Worm (Caenorhabditis elegans) whole organism, L3 larva: ENCODE results near the gene Y6E2A.1.
"Not testable (repeated sequence)": the region's sequence is repeated elsewhere in the genome, so short reads cannot be mapped to it uniquely, and the experiment has no call there.

ENCODE experiments used
- R02D3.7 ChIP-seq: fragments of 150-350 bp; optimal IDR thresholded peaks from 2 replicates; lab custom pipeline; 2014; ENCODE audit warnings: missing biosample characterization, missing genetic modification characterization
- ZK546.5 ChIP-seq: sonication (generic microtip); optimal IDR thresholded peaks from 2 replicates; lab custom pipeline; 2017; ENCODE audit warnings: missing biosample characterization, missing genetic modification characterization
- ceh-16 ChIP-seq: sonication (generic microtip); optimal IDR thresholded peaks from 2 replicates; lab custom pipeline; 2017; ENCODE audit warnings: missing biosample characterization, missing genetic modification characterization
- ceh-28 ChIP-seq: fragments of 150-350 bp; optimal IDR thresholded peaks from 2 replicates; lab custom pipeline; 2014; ENCODE audit warnings: missing biosample characterization, missing genetic modification reagents, missing genetic modification characterization
- ceh-9 ChIP-seq: sonication (generic microtip); optimal IDR thresholded peaks from 2 replicates; lab custom pipeline; 2018; ENCODE audit warnings: missing biosample characterization, missing genetic modification characterization
- daf-12 ChIP-seq: fragments of 150-350 bp; optimal IDR thresholded peaks from 2 replicates; lab custom pipeline; 2014; ENCODE audit warnings: missing biosample characterization, missing genetic modification reagents, missing genetic modification characterization
- egl-27 ChIP-seq: sonication (generic microtip); optimal IDR thresholded peaks from 4 replicates; lab custom pipeline; 2017; ENCODE audit warnings: missing biosample characterization, missing genetic modification reagents, missing genetic modification characterization
- egl-5 ChIP-seq: fragments of 150-350 bp; optimal IDR thresholded peaks from 2 replicates; lab custom pipeline; 2017; ENCODE audit warnings: missing biosample characterization, missing genetic modification reagents, missing genetic modification characterization, inconsistent platforms
- elt-1 ChIP-seq: fragments of 150-350 bp; optimal IDR thresholded peaks from 2 replicates; lab custom pipeline; 2014; ENCODE audit warnings: missing biosample characterization, missing genetic modification characterization
- elt-2 ChIP-seq: sonication (generic microtip); optimal IDR thresholded peaks from 2 replicates; lab custom pipeline; 2016; ENCODE audit warnings: missing genetic modification reagents, mild to moderate bottlenecking, missing genetic modification characterization, missing compliant biosample characterization
- elt-3 ChIP-seq, 3 experiments: fragments of 150-350 bp in 1 of 3; sonication (generic microtip) in 2 of 3; optimal IDR thresholded peaks; 2 replicates in 2 of 3; 4 replicates in 1 of 3; lab custom pipeline; 2014 to 2017; ENCODE audit warnings: missing biosample characterization in 3 of 3, missing genetic modification characterization in 3 of 3
- fkh-10 ChIP-seq: sonication (generic microtip); optimal IDR thresholded peaks from 2 replicates; lab custom pipeline; 2017; ENCODE audit warnings: missing biosample characterization, missing genetic modification reagents, missing genetic modification characterization
- fkh-2 ChIP-seq: fragments of 150-350 bp; optimal IDR thresholded peaks from 2 replicates; lab custom pipeline; 2014; ENCODE audit warnings: missing biosample characterization, missing genetic modification reagents, missing genetic modification characterization
- hmg-11 ChIP-seq: sonication (generic microtip); optimal IDR thresholded peaks from 2 replicates; lab custom pipeline; 2016; ENCODE audit warnings: missing genetic modification characterization, missing compliant biosample characterization
- jun-1 ChIP-seq: fragments of 150-350 bp; optimal IDR thresholded peaks from 2 replicates; lab custom pipeline; 2014; ENCODE audit warnings: missing biosample characterization, missing genetic modification reagents, missing genetic modification characterization
- lin-15B ChIP-seq: fragments of 150-350 bp; optimal IDR thresholded peaks from 2 replicates; lab custom pipeline; 2014; ENCODE audit warnings: missing biosample characterization, missing genetic modification characterization
- lin-39 ChIP-seq: fragments of 150-350 bp; optimal IDR thresholded peaks from 2 replicates; lab custom pipeline; 2018; ENCODE audit warnings: missing biosample characterization, missing genetic modification reagents, missing genetic modification characterization
- lsy-12 ChIP-seq: sonication (generic microtip); optimal IDR thresholded peaks from 2 replicates; lab custom pipeline; 2016; ENCODE audit warnings: mild to moderate bottlenecking, missing genetic modification characterization, missing compliant biosample characterization
- mdl-1 ChIP-seq: fragments of 150-350 bp; optimal IDR thresholded peaks from 2 replicates; lab custom pipeline; 2014; ENCODE audit warnings: missing biosample characterization, missing genetic modification characterization
- nhr-11 ChIP-seq: fragments of 150-350 bp; optimal IDR thresholded peaks from 2 replicates; lab custom pipeline; 2014; ENCODE audit warnings: missing biosample characterization, missing genetic modification characterization
- nhr-23 ChIP-seq: fragments of 150-350 bp; optimal IDR thresholded peaks from 2 replicates; lab custom pipeline; 2014; ENCODE audit warnings: missing biosample characterization, missing genetic modification reagents, missing genetic modification characterization
- nhr-237 ChIP-seq: fragments of 150-350 bp; optimal IDR thresholded peaks from 2 replicates; lab custom pipeline; 2014; ENCODE audit warnings: missing biosample characterization, missing genetic modification characterization
- nhr-25 ChIP-seq: sonication (generic microtip); optimal IDR thresholded peaks from 2 replicates; lab custom pipeline; 2017; ENCODE audit warnings: missing biosample characterization, missing genetic modification characterization
- nhr-28 ChIP-seq: fragments of 150-350 bp; optimal IDR thresholded peaks from 2 replicates; lab custom pipeline; 2014; ENCODE audit warnings: missing biosample characterization, missing genetic modification characterization
- nhr-76 ChIP-seq: fragments of 150-350 bp; sonication (generic microtip); optimal IDR thresholded peaks from 5 replicates; lab custom pipeline; 2014; ENCODE audit warnings: missing biosample characterization, missing genetic modification characterization
- nhr-77 ChIP-seq: fragments of 150-350 bp; optimal IDR thresholded peaks from 2 replicates; lab custom pipeline; 2014; ENCODE audit warnings: missing biosample characterization, missing genetic modification characterization
- pha-4 ChIP-seq: fragments of 150-350 bp; optimal IDR thresholded peaks from 2 replicates; lab custom pipeline; 2014; ENCODE audit warnings: missing biosample characterization, missing genetic modification reagents, missing genetic modification characterization
- snpc-4 ChIP-seq: fragments of 150-350 bp; optimal IDR thresholded peaks from 2 replicates; lab custom pipeline; 2014; ENCODE audit warnings: missing biosample characterization, missing genetic modification characterization
- tbx-2 ChIP-seq: sonication (generic microtip); optimal IDR thresholded peaks from 2 replicates; lab custom pipeline; 2016; ENCODE audit warnings: mild to moderate bottlenecking, missing genetic modification characterization, missing compliant biosample characterization
- unc-39 ChIP-seq: sonication (generic microtip); optimal IDR thresholded peaks from 4 replicates; lab custom pipeline; 2017; ENCODE audit warnings: missing biosample characterization, missing genetic modification characterization
- unc-62 ChIP-seq: fragments of 150-350 bp; sonication (generic microtip); optimal IDR thresholded peaks from 4 replicates; lab custom pipeline; 2014; ENCODE audit warnings: missing biosample characterization, missing genetic modification reagents, missing genetic modification characterization
- ztf-11 ChIP-seq: fragments of 150-350 bp; optimal IDR thresholded peaks from 2 replicates; lab custom pipeline; 2014; ENCODE audit warnings: missing biosample characterization, missing genetic modification characterization
- ztf-4 ChIP-seq: fragments of 150-350 bp; optimal IDR thresholded peaks from 2 replicates; lab custom pipeline; 2014; ENCODE audit warnings: missing biosample characterization, missing genetic modification characterization

Gene Y6E2A.1

DNA sequence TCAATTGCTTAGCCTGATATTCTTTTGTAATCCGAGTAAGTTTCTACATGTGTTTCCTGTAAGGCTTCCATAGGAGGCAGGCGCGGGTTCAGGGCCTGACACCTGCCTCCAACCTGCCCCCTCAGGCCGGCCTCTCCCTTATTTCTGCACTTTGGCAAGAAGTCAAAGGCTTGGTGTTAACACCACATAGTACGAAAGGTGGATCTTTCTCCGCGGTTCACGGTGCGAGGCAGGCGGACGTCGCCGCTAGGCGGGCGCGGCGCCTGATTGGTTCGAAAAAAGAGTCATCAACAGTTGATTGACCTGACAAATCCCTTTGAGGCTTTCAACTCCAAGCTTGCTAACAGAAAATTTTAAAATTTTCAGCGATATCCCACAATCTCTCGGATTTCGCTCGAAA, 35.4 kb downstream of the Y6E2A.1 start:
- no peak for TF ChIP-seq lsy-12 (tag; lab: Kevin White, UChicago)
- TF ChIP-seq fkh-2 (tag; lab: Kevin White, UChicago): no peak
- TF ChIP-seq jun-1: no peak
- no peak for TF ChIP-seq nhr-28 (tag; lab: Kevin White, UChicago)
- no peak for TF ChIP-seq lin-39 (tag; lab: Kevin White, UChicago)
- TF ChIP-seq nhr-25: no peak
- TF ChIP-seq, all 47 proteins: peak for 0

DNA sequence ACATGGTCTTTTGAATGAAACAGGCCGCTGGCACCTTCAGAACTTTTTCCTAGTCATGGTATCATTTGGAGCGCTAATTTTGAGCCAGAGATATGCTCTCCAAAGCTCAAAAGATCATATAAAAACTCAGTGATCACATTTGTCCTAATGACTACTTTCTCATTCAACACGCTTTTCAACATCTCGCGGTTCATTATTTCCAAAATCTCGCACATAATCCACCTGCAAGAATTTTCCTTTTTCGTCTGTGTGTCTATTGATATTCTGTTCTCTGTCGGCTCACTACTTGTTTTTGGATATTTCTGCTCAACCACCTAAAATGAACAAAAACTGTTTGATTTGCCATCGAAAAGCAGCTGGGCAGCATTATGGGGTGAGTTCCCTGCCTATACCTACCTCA, 36.6 kb downstream of the Y6E2A.1 start, which contains the start of gene nhr-51:
Gene nhr-51, plus strand, starts transcription at position 301 of the 400 bp plus-strand sequence.
- TF ChIP-seq elt-1 (tag; lab: Kevin White, UChicago): no peak
- TF ChIP-seq snpc-4: no peak
- TF ChIP-seq ztf-4 (tag; lab: Kevin White, UChicago): no peak
- no peak for TF ChIP-seq daf-12 (tag; lab: Kevin White, UChicago)
- TF ChIP-seq elt-2: no peak
- TF ChIP-seq unc-39 (tag; lab: Kevin White, UChicago): no peak
- no peak for TF ChIP-seq egl-27 (tag; lab: Kevin White, UChicago)
- no peak for TF ChIP-seq nhr-237 (tag; lab: Kevin White, UChicago)
- no peak for TF ChIP-seq R02D3.7
- no peak for TF ChIP-seq ceh-9 (tag; lab: Kevin White, UChicago)
- TF ChIP-seq lin-15B (tag; lab: Kevin White, UChicago): no peak
- TF ChIP-seq lin-39 (tag; lab: Kevin White, UChicago): no peak
- no peak for TF ChIP-seq mdl-1 (tag; lab: Kevin White, UChicago)
- TF ChIP-seq lsy-12 (tag; lab: Kevin White, UChicago): no peak
- TF ChIP-seq unc-62 (GFP tag; lab: Kevin White, UChicago): no peak

DNA sequence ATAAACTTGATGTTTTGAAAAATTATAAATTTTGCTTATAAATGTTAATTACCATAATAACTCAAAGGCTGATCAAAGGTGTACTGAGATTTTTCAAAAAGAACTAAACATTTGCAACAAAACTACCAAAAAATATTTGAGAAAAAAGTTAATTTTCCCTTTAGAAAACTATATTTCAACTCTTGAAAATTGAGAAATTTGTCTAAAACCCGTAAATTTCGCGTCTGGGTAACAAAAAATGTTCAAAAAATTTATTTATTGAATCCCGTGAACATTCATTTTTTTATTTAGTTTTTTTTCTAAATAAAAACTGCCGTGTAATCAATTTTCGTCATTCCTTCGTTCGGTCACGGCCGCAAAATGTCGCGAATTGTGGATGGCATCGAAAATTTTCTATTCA, 40.2 kb downstream of the Y6E2A.1 start, which contains the start of gene K06B4.15:
Gene K06B4.15, plus strand, starts transcription at position 301 of the 400 bp plus-strand sequence.
- TF ChIP-seq tbx-2 (tag; lab: Kevin White, UChicago); elt-3 (tag; optimal IDR thresholded peaks at IDR 0.05; lab: Kevin White, UChicago); elt-1 (tag; lab: Kevin White, UChicago): not testable (repeated sequence)

DNA sequence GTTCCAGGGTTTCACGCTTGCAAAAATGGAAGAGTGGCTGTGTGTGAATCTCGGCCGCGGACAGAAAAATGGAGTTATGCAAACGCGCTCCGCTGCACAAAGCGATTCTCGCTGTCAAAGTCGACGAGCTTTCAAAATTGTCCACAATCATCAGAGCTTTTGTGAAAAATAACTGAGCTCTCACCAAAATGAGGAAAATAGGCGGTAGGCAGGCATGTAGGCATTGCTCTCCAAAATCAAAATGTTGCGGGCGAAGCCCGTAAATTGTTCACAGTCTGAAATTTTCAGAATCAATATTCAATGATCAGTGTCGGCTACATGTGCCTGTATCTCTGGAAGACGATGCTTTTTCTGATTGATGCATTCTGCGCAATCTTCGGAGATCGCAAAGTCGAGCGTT, 41.4 kb downstream of the Y6E2A.1 start, which contains the start of gene K06B4.4:
Gene K06B4.4, plus strand, starts transcription at position 301 of the 400 bp plus-strand sequence.
- TF ChIP-seq mdl-1 (tag; lab: Kevin White, UChicago) (no peak), nhr-11 (tag; lab: Kevin White, UChicago) (no peak), ceh-28 (tag; lab: Kevin White, UChicago) (no peak), nhr-237 (tag; lab: Kevin White, UChicago) (no peak), lin-39 (tag; lab: Kevin White, UChicago) (no peak), ceh-16 (tag; lab: Kevin White, UChicago) (no peak), egl-5 (no peak), fkh-10 (GFP tag; lab: Kevin White, UChicago) (no peak), daf-12 (tag; lab: Kevin White, UChicago) (no peak), nhr-23 (tag; lab: Kevin White, UChicago) (no peak), nhr-77 (tag; lab: Kevin White, UChicago) (no peak), ZK546.5 (no peak), pha-4 (no peak), hmg-11 (no peak), elt-3 (tag; optimal IDR thresholded peaks at IDR 0.05; lab: Kevin White, UChicago) (no peak)
- TF ChIP-seq, all 47 proteins: peak for 0

DNA sequence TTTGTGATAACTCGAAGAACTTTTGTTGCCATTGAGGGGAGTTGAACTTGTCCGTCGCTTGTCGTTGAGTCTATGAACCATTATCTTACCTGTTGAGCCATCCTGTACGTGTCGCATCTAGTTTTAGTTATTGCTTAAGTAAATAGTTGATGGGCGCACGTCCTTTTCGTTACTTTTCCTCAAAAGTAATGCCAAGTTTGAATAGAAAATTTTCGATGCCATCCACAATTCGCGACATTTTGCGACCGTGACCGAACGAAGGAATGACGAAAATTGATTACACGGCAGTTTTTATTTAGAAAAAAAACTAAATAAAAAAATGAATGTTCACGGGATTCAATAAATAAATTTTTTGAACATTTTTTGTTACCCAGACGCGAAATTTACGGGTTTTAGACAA, 42.1 kb downstream of the Y6E2A.1 start, which contains the start of gene F53E4.1:
Gene F53E4.1, minus strand, starts transcription at position 101 of the 400 bp plus-strand sequence.
- not testable (repeated sequence) for TF ChIP-seq ztf-11, nhr-76, nhr-237 (tag; lab: Kevin White, UChicago)
- TF ChIP-seq, all 47 proteins: peak for 0; not testable (repeated sequence) for 47
